Worm (Caenorhabditis elegans): ENCODE data around the gene R04B5.1.
A peak's percentile ranks its signal among the peaks of the same experiment; 100 is the strongest.

R04B5.1 gene

DNA sequence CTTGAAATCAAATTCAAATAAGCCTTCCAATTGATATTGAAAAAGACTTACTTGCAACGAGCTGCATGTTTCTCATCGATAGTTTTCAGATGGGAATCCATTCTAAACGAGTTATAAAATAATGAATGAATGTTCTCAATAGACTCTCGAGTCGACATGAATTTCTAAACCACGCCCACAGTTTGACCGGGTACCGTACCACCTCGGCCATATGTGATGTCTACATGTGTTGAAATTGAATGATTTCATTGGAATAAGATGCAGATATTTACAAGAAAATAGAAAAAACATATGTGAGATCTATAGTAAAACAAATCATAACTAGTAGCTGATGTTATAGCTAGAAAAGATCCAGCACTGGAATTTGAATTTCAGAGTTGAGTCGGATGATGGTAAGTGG is 12.3 kb upstream of the R04B5.1 start, which contains the start of gene R04B5.7:
Gene R04B5.7 (minus strand): TSS at position 101 of the 400 bp plus-strand sequence.
- TF ChIP-seq fkh-8 (tag; optimal IDR thresholded peaks at IDR 0.05) (no peak), C34B4.2 (tag; optimal IDR thresholded peaks at IDR 0.05) (no peak), nhr-12 (tag; optimal IDR thresholded peaks at IDR 0.05) (no peak), lin-39 (tag; optimal IDR thresholded peaks at IDR 0.05) (no peak), skn-1 (tag; optimal IDR thresholded peaks at IDR 0.05) (no peak), egl-27 (tag; optimal IDR thresholded peaks at IDR 0.05) (no peak), elt-3 (tag; optimal IDR thresholded peaks at IDR 0.05) (no peak), ceh-82 (tag; optimal IDR thresholded peaks at IDR 0.05) (no peak), nhr-84 (tag; optimal IDR thresholded peaks at IDR 0.05) (no peak), aha-1 (tag; optimal IDR thresholded peaks at IDR 0.05) (no peak), unc-86 (tag; optimal IDR thresholded peaks at IDR 0.05) (no peak), egl-13 (tag; optimal IDR thresholded peaks at IDR 0.05) (no peak), isw-1 (GFP tag; IDR thresholded peaks at IDR 0.05) (no peak), pax-3 (tag; optimal IDR thresholded peaks at IDR 0.05) (no peak), pqm-1 (tag; optimal IDR thresholded peaks at IDR 0.05) (no peak), hlh-4 (tag; optimal IDR thresholded peaks at IDR 0.05) (no peak), C16A3.4 (tag; optimal IDR thresholded peaks at IDR 0.05) (no peak), mab-9 (GFP tag; IDR thresholded peaks at IDR 0.05) (no peak), swsn-7 (tag; optimal IDR thresholded peaks at IDR 0.05) (no peak), nhr-47 (tag; optimal IDR thresholded peaks at IDR 0.05) (no peak)

DNA sequence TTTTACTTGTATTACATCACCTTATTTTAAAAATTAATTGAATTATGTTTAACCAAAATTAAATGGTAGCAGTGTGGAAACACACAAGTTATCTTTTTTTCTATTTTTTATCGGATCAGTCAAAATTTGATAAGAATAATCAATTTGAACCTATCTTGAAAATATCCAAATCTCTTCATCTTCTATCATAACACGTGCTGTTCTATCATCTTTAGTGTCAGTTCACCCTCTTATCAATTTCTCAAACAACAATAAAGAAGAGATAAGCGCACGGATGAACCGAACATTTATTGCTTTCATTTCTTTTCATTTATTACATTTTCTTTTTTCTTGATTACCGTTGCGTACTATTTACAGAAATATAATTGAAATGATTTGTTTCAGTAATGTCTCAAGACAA is 9.0 kb upstream of the R04B5.1 start, which contains the start of gene R04B5.5:
Gene R04B5.5 (plus strand): TSS at position 378 of the 400 bp plus-strand sequence.
- TF ChIP-seq C34B4.2 (tag; optimal IDR thresholded peaks at IDR 0.05) = no peak
- TF ChIP-seq tbx-2 (tag; optimal IDR thresholded peaks at IDR 0.05) = peak; percentile 12
- TF ChIP-seq nhr-90 (tag; optimal IDR thresholded peaks at IDR 0.05; ENCODE audit: poor library complexity) = peak; percentile 48
- peak; percentile 75 for TF ChIP-seq blmp-1 (tag; optimal IDR thresholded peaks at IDR 0.05)
- no peak for TF ChIP-seq alr-1 (tag; optimal IDR thresholded peaks at IDR 0.05; ENCODE audit: borderline replicate concordance)
- TF ChIP-seq nhr-20 (tag; optimal IDR thresholded peaks at IDR 0.05) = peak; percentile 71
- TF ChIP-seq fkh-4 (tag; optimal IDR thresholded peaks at IDR 0.05; ENCODE audit: borderline replicate concordance) = no peak
- TF ChIP-seq lin-35 (GFP tag; optimal IDR thresholded peaks at IDR 0.05) = peak in 1 of 2 experiments; percentile 30
- TF ChIP-seq pag-3 (tag; optimal IDR thresholded peaks at IDR 0.05; ENCODE audit: borderline replicate concordance, insufficient read depth) = no peak
- peak; percentile 54 for TF ChIP-seq nhr-85 (tag)
- peak; percentile 82 for TF ChIP-seq lin-14 (GFP tag; optimal IDR thresholded peaks at IDR 0.05)
- TF ChIP-seq ztf-4 (tag; optimal IDR thresholded peaks at IDR 0.05) = no peak
- TF ChIP-seq mdl-1 (tag; optimal IDR thresholded peaks at IDR 0.05) = peak in 1 of 2 experiments; percentile 10
- TF ChIP-seq mep-1 (tag; optimal IDR thresholded peaks at IDR 0.05) = peak; percentile 5
- TF ChIP-seq elt-3 (tag; optimal IDR thresholded peaks at IDR 0.05) = peak in 5 of 6 experiments; percentile 83 to 97 (median 91)
- TF ChIP-seq unc-30 (tag; optimal IDR thresholded peaks at IDR 0.05) = no peak
- TF ChIP-seq grh-1 (GFP tag; IDR thresholded peaks at IDR 0.05) = no peak
- TF ChIP-seq snu-23 (GFP tag; optimal IDR thresholded peaks at IDR 0.05) = peak; percentile 51
- TF ChIP-seq tlp-1 (tag; optimal IDR thresholded peaks at IDR 0.05) = peak; percentile 1
- no peak for TF ChIP-seq C16A3.4 (tag; optimal IDR thresholded peaks at IDR 0.05)
- no peak for TF ChIP-seq ces-1 (GFP tag; optimal IDR thresholded peaks at IDR 0.05)
- TF ChIP-seq nhr-71 (tag; optimal IDR thresholded peaks at IDR 0.05) = peak; percentile 72
- TF ChIP-seq swsn-7 (tag; optimal IDR thresholded peaks at IDR 0.05) = no peak
- no peak for TF ChIP-seq hlh-4 (tag; optimal IDR thresholded peaks at IDR 0.05)
- TF ChIP-seq pax-3 (tag; optimal IDR thresholded peaks at IDR 0.05) = no peak
- TF ChIP-seq nhr-237 (tag; optimal IDR thresholded peaks at IDR 0.05) = no peak
- peak; percentile 82 for TF ChIP-seq elt-2 (tag; optimal IDR thresholded peaks at IDR 0.05)
- no peak for TF ChIP-seq nhr-11 (tag; optimal IDR thresholded peaks at IDR 0.05)
- no peak for TF ChIP-seq egl-27 (tag; optimal IDR thresholded peaks at IDR 0.05)
- peak; percentile 39 for TF ChIP-seq nhr-19 (GFP tag; conservative IDR thresholded peaks at IDR 0.05)
- no peak for TF ChIP-seq ceh-82 (tag; optimal IDR thresholded peaks at IDR 0.05)
